Worm (Caenorhabditis elegans) whole organism, L1 larva: Measurements from ENCODE around the gene klf-1.

Source experiments
- C04F5.9 ChIP-seq: sonication (generic microtip); optimal IDR thresholded peaks from 2 replicates; lab custom pipeline; 2016; ENCODE audit warnings: missing genetic modification characterization, missing compliant biosample characterization
- C16A3.4 ChIP-seq: fragments of 150-350 bp; optimal IDR thresholded peaks from 2 replicates; lab custom pipeline; 2014; ENCODE audit warnings: missing biosample characterization, missing genetic modification characterization
- F16B12.6 ChIP-seq: fragments of 150-350 bp; optimal IDR thresholded peaks from 2 replicates; lab custom pipeline; 2014; ENCODE audit warnings: missing biosample characterization, missing genetic modification characterization
- Y116A8C.19 ChIP-seq: sonication (generic microtip); optimal IDR thresholded peaks from 2 replicates; lab custom pipeline; 2016; ENCODE audit warnings: missing compliant biosample characterization, missing genetic modification characterization, borderline replicate concordance
- aha-1 ChIP-seq: fragments of 150-350 bp; optimal IDR thresholded peaks from 2 replicates; lab custom pipeline; 2014; ENCODE audit warnings: missing biosample characterization, missing genetic modification characterization
- alr-1 ChIP-seq: fragments of 200-800 bp; sonication (Bioruptor generic); optimal IDR thresholded peaks from 2 replicates; lab custom pipeline; 2018; ENCODE audit warnings: borderline replicate concordance, mild to moderate bottlenecking, missing genetic modification characterization, missing compliant biosample characterization
- aly-2 ChIP-seq: fragments of 150-350 bp; optimal IDR thresholded peaks from 2 replicates; lab custom pipeline; 2014; ENCODE audit warnings: missing biosample characterization, missing genetic modification characterization
- ama-1 ChIP-seq: fragments of 150-350 bp; optimal IDR thresholded peaks from 2 replicates; lab custom pipeline; 2014
- ceh-63 ChIP-seq: fragments of 200-800 bp; sonication (Bioruptor generic); optimal IDR thresholded peaks from 2 replicates; lab custom pipeline; 2018; ENCODE audit warnings: mild to moderate bottlenecking, missing genetic modification characterization, missing compliant biosample characterization
- ceh-8 ChIP-seq: fragments of 200-800 bp; sonication (Bioruptor generic); optimal IDR thresholded peaks from 2 replicates; lab custom pipeline; 2018; ENCODE audit warnings: mild to moderate bottlenecking, missing genetic modification characterization, moderate library complexity, missing compliant biosample characterization
- ceh-90 ChIP-seq: sonication (generic microtip); optimal IDR thresholded peaks from 2 replicates; lab custom pipeline; 2016; ENCODE audit warnings: missing genetic modification characterization, missing compliant biosample characterization
- ces-1 ChIP-seq: fragments of 150-350 bp; optimal IDR thresholded peaks from 2 replicates; lab custom pipeline; 2014; ENCODE audit warnings: missing biosample characterization, missing genetic modification reagents, missing genetic modification characterization
- dpl-1 ChIP-seq, 3 experiments: fragments of 150-350 bp in 2 of 3; sonication (generic microtip) in 1 of 3; optimal IDR thresholded peaks; 2 replicates each; lab custom pipeline; 2014 to 2017; ENCODE audit warnings: missing biosample characterization in 3 of 3, missing genetic modification characterization in 3 of 3, missing genetic modification reagents in 3 of 3
- dsc-1 ChIP-seq: sonication (generic microtip); optimal IDR thresholded peaks from 2 replicates; lab custom pipeline; 2016; ENCODE audit warnings: mild to moderate bottlenecking, missing genetic modification characterization, missing compliant biosample characterization
- efl-1 ChIP-seq, 4 experiments: fragments of 150-350 bp; optimal IDR thresholded peaks in 3 of 4; peaks in 1 of 4; 1 replicate in 1 of 4; 2 replicates in 3 of 4; lab custom pipeline; 2014; ENCODE audit warnings: missing biosample characterization in 2 of 4, missing genetic modification characterization in 2 of 4, missing genetic modification reagents in 2 of 4
- elt-3 ChIP-seq, 6 experiments: fragments of 150-350 bp in 1 of 6; sonication (generic microtip); optimal IDR thresholded peaks; 2 replicates each; lab custom pipeline; 2017 to 2018; ENCODE audit warnings: missing biosample characterization in 6 of 6, missing genetic modification characterization in 6 of 6, inconsistent platforms in 1 of 6
- fkh-10 ChIP-seq: sonication (generic microtip); optimal IDR thresholded peaks from 2 replicates; lab custom pipeline; 2017; ENCODE audit warnings: missing biosample characterization, missing genetic modification reagents, missing genetic modification characterization
- fkh-8 ChIP-seq: sonication (generic microtip); optimal IDR thresholded peaks from 2 replicates; lab custom pipeline; 2016; ENCODE audit warnings: mild to moderate bottlenecking, missing genetic modification characterization, missing compliant biosample characterization
- grh-1 ChIP-seq: fragments of 200-800 bp; sonication (Bioruptor generic); IDR thresholded peaks from 2 replicates; pipeline ENCODE4 v1.3.6; 2022; ENCODE audit warnings: missing genetic modification reagents, missing genetic modification characterization, missing compliant biosample characterization
- hlh-4 ChIP-seq: sonication (generic microtip); optimal IDR thresholded peaks from 2 replicates; lab custom pipeline; 2016; ENCODE audit warnings: mild to moderate bottlenecking, missing genetic modification characterization, missing compliant biosample characterization
- hpl-2 ChIP-seq: fragments of 150-350 bp; optimal IDR thresholded peaks from 2 replicates; lab custom pipeline; 2014; ENCODE audit warnings: missing biosample characterization, missing genetic modification reagents, missing genetic modification characterization
- isw-1 ChIP-seq: fragments of 200-800 bp; sonication (Bioruptor generic); IDR thresholded peaks from 2 replicates; pipeline ENCODE4 v1.3.6; 2022; ENCODE audit warnings: missing genetic modification characterization, missing compliant biosample characterization
- lin-14 ChIP-seq: fragments of 200-800 bp; sonication (Bioruptor generic); optimal IDR thresholded peaks from 2 replicates; lab custom pipeline; 2018; ENCODE audit warnings: mild to moderate bottlenecking, missing genetic modification characterization, moderate library complexity, missing compliant biosample characterization
- lin-39 ChIP-seq: fragments of 150-350 bp; optimal IDR thresholded peaks from 2 replicates; lab custom pipeline; 2014; ENCODE audit warnings: missing biosample characterization, missing genetic modification reagents, missing genetic modification characterization
- lsy-2 ChIP-seq, 2 experiments: fragments of 150-350 bp; optimal IDR thresholded peaks; 2 replicates each; lab custom pipeline; 2014; ENCODE audit warnings: missing biosample characterization in 2 of 2, missing genetic modification characterization in 2 of 2
- mab-9 ChIP-seq: fragments of 200-800 bp; sonication (Bioruptor generic); IDR thresholded peaks from 2 replicates; pipeline ENCODE4 v1.3.6; 2022; ENCODE audit warnings: missing genetic modification reagents, missing genetic modification characterization, missing compliant biosample characterization
- mdl-1 ChIP-seq, 2 experiments: fragments of 150-350 bp; optimal IDR thresholded peaks; 2 replicates each; lab custom pipeline; 2014 to 2017; ENCODE audit warnings: missing biosample characterization in 2 of 2, missing genetic modification characterization in 2 of 2, inconsistent platforms in 1 of 2
- mef-2 ChIP-seq: fragments of 150-350 bp; optimal IDR thresholded peaks from 2 replicates; lab custom pipeline; 2014; ENCODE audit warnings: missing biosample characterization, missing genetic modification characterization
- mep-1 ChIP-seq: fragments of 150-350 bp; optimal IDR thresholded peaks from 2 replicates; lab custom pipeline; 2014; ENCODE audit warnings: missing biosample characterization, missing genetic modification characterization
- nhr-12 ChIP-seq: sonication (generic microtip); optimal IDR thresholded peaks from 2 replicates; lab custom pipeline; 2017; ENCODE audit warnings: missing biosample characterization, missing genetic modification characterization
- nhr-19 ChIP-seq: fragments of 200-800 bp; sonication (Bioruptor generic); conservative IDR thresholded peaks from 2 replicates; pipeline ENCODE4 v1.3.6; 2022; ENCODE audit warnings: missing genetic modification characterization, missing compliant biosample characterization
- nhr-20 ChIP-seq: sonication (generic microtip); optimal IDR thresholded peaks from 2 replicates; lab custom pipeline; 2016; ENCODE audit warnings: mild to moderate bottlenecking, missing genetic modification characterization, missing compliant biosample characterization
- nhr-237 ChIP-seq: fragments of 150-350 bp; optimal IDR thresholded peaks from 2 replicates; lab custom pipeline; 2014; ENCODE audit warnings: missing biosample characterization, missing genetic modification characterization
- nhr-28 ChIP-seq: fragments of 150-350 bp; optimal IDR thresholded peaks from 2 replicates; lab custom pipeline; 2014; ENCODE audit warnings: missing biosample characterization, missing genetic modification characterization
- nhr-71 ChIP-seq: sonication (generic microtip); optimal IDR thresholded peaks from 2 replicates; lab custom pipeline; 2016; ENCODE audit warnings: mild to moderate bottlenecking, missing genetic modification characterization, moderate library complexity, missing compliant biosample characterization
- nhr-76 ChIP-seq: sonication (generic microtip); optimal IDR thresholded peaks from 2 replicates; lab custom pipeline; 2017; ENCODE audit warnings: missing biosample characterization, missing genetic modification characterization
- nhr-85 ChIP-seq: sonication (generic microtip); peaks from one replicate; lab custom pipeline; 2016; ENCODE audit warnings: missing genetic modification characterization, inconsistent platforms, missing compliant biosample characterization
- pag-3 ChIP-seq: sonication (generic microtip); optimal IDR thresholded peaks from 2 replicates; lab custom pipeline; 2017; ENCODE audit warnings: missing genetic modification characterization, mild to moderate bottlenecking, missing compliant biosample characterization, antibody characterized with exemption, borderline replicate concordance; ENCODE audit not compliant: insufficient read depth
- pax-3 ChIP-seq: fragments of 200-800 bp; sonication (Bioruptor generic); optimal IDR thresholded peaks from 2 replicates; lab custom pipeline; 2018; ENCODE audit warnings: mild to moderate bottlenecking, missing genetic modification characterization, moderate library complexity, missing compliant biosample characterization
- pqm-1 ChIP-seq: sonication (generic microtip); optimal IDR thresholded peaks from 3 replicates; lab custom pipeline; 2017; ENCODE audit warnings: missing biosample characterization, missing genetic modification characterization
- snpc-4 ChIP-seq: fragments of 150-350 bp; optimal IDR thresholded peaks from 2 replicates; lab custom pipeline; 2014; ENCODE audit warnings: missing biosample characterization, missing genetic modification characterization
- swsn-7 ChIP-seq: sonication (generic microtip); optimal IDR thresholded peaks from 2 replicates; lab custom pipeline; 2016; ENCODE audit warnings: missing genetic modification characterization, missing compliant biosample characterization
- tbx-2 ChIP-seq: sonication (generic microtip); optimal IDR thresholded peaks from 2 replicates; lab custom pipeline; 2016; ENCODE audit warnings: missing genetic modification characterization, missing compliant biosample characterization
- unc-62 ChIP-seq: fragments of 150-350 bp; optimal IDR thresholded peaks from 2 replicates; lab custom pipeline; 2014; ENCODE audit warnings: missing biosample characterization, missing genetic modification reagents, missing genetic modification characterization
- unc-86 ChIP-seq: sonication (generic microtip); optimal IDR thresholded peaks from 2 replicates; lab custom pipeline; 2016; ENCODE audit warnings: missing genetic modification characterization, missing compliant biosample characterization
- unc-98 ChIP-seq: fragments of 200-800 bp; sonication (Bioruptor generic); IDR thresholded peaks from 2 replicates; pipeline ENCODE4 v1.3.6; 2022; ENCODE audit warnings: missing genetic modification characterization, missing compliant biosample characterization
- zag-1 ChIP-seq: fragments of 150-350 bp; optimal IDR thresholded peaks from 2 replicates; lab custom pipeline; 2014; ENCODE audit warnings: missing biosample characterization, missing genetic modification characterization
- zip-4 ChIP-seq: fragments of 200-800 bp; sonication (Bioruptor generic); optimal IDR thresholded peaks from 2 replicates; lab custom pipeline; 2018; ENCODE audit warnings: mild to moderate bottlenecking, missing genetic modification characterization, moderate library complexity, missing compliant biosample characterization
- ztf-4 ChIP-seq: fragments of 150-350 bp; optimal IDR thresholded peaks from 2 replicates; lab custom pipeline; 2014; ENCODE audit warnings: missing biosample characterization, missing genetic modification characterization

Gene klf-1

ce11 chrIII:2875946-2876345 lies 1.3 kb downstream of the klf-1 start (continued):
- peak; percentile 80 for TF ChIP-seq mep-1 (tag; lab: Kevin White, UChicago)
- TF ChIP-seq nhr-76, result no peak
- no peak for TF ChIP-seq ztf-4 (tag; lab: Kevin White, UChicago)
- peak; percentile 80 for TF ChIP-seq grh-1 (GFP tag; lab: Robert Waterston, UW)
- no peak for TF ChIP-seq hlh-4
- TF ChIP-seq ceh-8 (GFP tag; lab: Kevin White, UChicago), result no peak
- peak in 1 of 2 experiments; percentile 58 for TF ChIP-seq mdl-1 (tag; optimal IDR thresholded peaks at IDR 0.05; lab: Kevin White, UChicago)
- TF ChIP-seq, all 84 proteins: peak for 31

- TF ChIP-seq hpl-2 (GFP tag; lab: Kevin White, UChicago) (no peak), nhr-85 (tag; lab: Kevin White, UChicago) (no peak), ceh-63 (GFP tag; lab: Kevin White, UChicago) (no peak), tbx-2 (no peak), nhr-28 (tag; lab: Kevin White, UChicago) (no peak), lin-39 (tag; lab: Kevin White, UChicago) (no peak), nhr-20 (tag; lab: Kevin White, UChicago) (no peak), pax-3 (tag; lab: Kevin White, UChicago) (no peak), zag-1 (no peak), ama-1 (lab: Kevin White, UChicago) (no peak), F16B12.6 (tag; lab: Kevin White, UChicago) (no peak), nhr-76 (no peak), pqm-1 (tag; lab: Kevin White, UChicago) (no peak), C16A3.4 (tag; lab: Kevin White, UChicago) (no peak), ceh-90 (tag; lab: Kevin White, UChicago) (no peak), alr-1 (tag; lab: Kevin White, UChicago) (no peak), unc-98 (GFP tag; lab: Robert Waterston, UW) (no peak), nhr-12 (no peak)
- TF ChIP-seq, all 84 proteins: peak for 0
Measured at ce11 chrIII:2879703-2880102, 5.1 kb downstream of the klf-1 start.

DNA sequence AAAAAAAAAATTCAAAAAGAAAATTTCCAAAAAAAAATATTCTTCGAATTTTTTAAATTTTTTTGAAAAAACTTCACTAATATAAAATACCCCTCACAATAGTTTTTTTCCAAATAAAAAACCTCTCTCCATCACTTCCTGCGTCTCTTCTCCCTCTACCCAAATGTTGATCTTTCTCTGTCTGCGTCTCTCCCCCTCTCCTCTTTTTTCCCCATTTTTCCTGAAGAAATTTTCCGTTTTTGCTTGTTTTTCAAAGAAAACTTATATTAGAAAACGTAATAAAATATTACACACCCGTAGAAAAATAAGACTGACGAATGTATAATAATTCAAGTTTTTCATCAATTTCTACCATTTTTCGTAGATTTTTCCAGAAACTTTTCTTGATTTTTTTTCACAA lies 6.5 kb downstream of the klf-1 start:
- TF ChIP-seq unc-62 (GFP tag; lab: Kevin White, UChicago), result no peak
- TF ChIP-seq ces-1 (GFP tag; lab: Kevin White, UChicago), result no peak
- TF ChIP-seq aha-1 (tag; lab: Kevin White, UChicago), result no peak
- no peak for TF ChIP-seq pag-3
- TF ChIP-seq C16A3.4 (tag; lab: Kevin White, UChicago), result no peak
- no peak for TF ChIP-seq alr-1 (tag; lab: Kevin White, UChicago)
- TF ChIP-seq C04F5.9 (tag; lab: Kevin White, UChicago), result no peak
- TF ChIP-seq swsn-7 (tag; lab: Kevin White, UChicago), result peak; percentile 25
- TF ChIP-seq nhr-237, result no peak
- TF ChIP-seq snpc-4, result no peak
- TF ChIP-seq nhr-12, result no peak
- peak; percentile 11 to 31 for TF ChIP-seq efl-1 (optimal IDR thresholded peaks at IDR 0.05; lab: Kevin White, UChicago)
- peak in 1 of 2 experiments; percentile 33 for TF ChIP-seq efl-1 (GFP tag; optimal IDR thresholded peaks at IDR 0.05 in 1 of 2; lab: Kevin White, UChicago)
- no peak for TF ChIP-seq tbx-2
- TF ChIP-seq lin-39 (tag; lab: Kevin White, UChicago), result no peak
- no peak for TF ChIP-seq mef-2 (tag; lab: Kevin White, UChicago)
- TF ChIP-seq ceh-8 (GFP tag; lab: Kevin White, UChicago), result no peak
- no peak for TF ChIP-seq unc-98 (GFP tag; lab: Robert Waterston, UW)
- TF ChIP-seq fkh-8, result no peak
- no peak for TF ChIP-seq nhr-19 (GFP tag; lab: Robert Waterston, UW)
- peak; percentile 28 for TF ChIP-seq lin-14 (GFP tag; lab: Kevin White, UChicago)
- no peak for TF ChIP-seq Y116A8C.19
- TF ChIP-seq mep-1 (tag; lab: Kevin White, UChicago), result no peak
- no peak for TF ChIP-seq mab-9 (GFP tag; lab: Robert Waterston, UW)
- TF ChIP-seq aly-2 (tag; lab: Kevin White, UChicago), result no peak
- TF ChIP-seq fkh-10 (GFP tag; lab: Kevin White, UChicago), result no peak
- no peak for TF ChIP-seq zip-4 (GFP tag; lab: Kevin White, UChicago)
- TF ChIP-seq dpl-1 (GFP tag; optimal IDR thresholded peaks at IDR 0.05; lab: Kevin White, UChicago), result no peak
- TF ChIP-seq isw-1 (GFP tag; lab: Robert Waterston, UW), result no peak
- no peak for TF ChIP-seq unc-86
- TF ChIP-seq elt-3 (tag; optimal IDR thresholded peaks at IDR 0.05; lab: Kevin White, UChicago), result no peak
- peak in 1 of 2 experiments; percentile 37 for TF ChIP-seq lsy-2 (tag; optimal IDR thresholded peaks at IDR 0.05; lab: Kevin White, UChicago)
- peak; percentile 7 for TF ChIP-seq nhr-85 (tag; lab: Kevin White, UChicago)
- TF ChIP-seq dsc-1 (tag; lab: Kevin White, UChicago), result peak; percentile 66
- peak; percentile 26 for TF ChIP-seq nhr-20 (tag; lab: Kevin White, UChicago)
- peak; percentile 61 for TF ChIP-seq nhr-71 (tag; lab: Kevin White, UChicago)
